Fruit fly (Drosophila melanogaster) Kc167 (cell line): ENCODE measurements around the gene CG7115.

Experiments used
- Myc ChIP-seq: fragments of >200 bp; optimal IDR thresholded peaks from 2 replicates; lab custom pipeline; 2017; ENCODE audit warnings: missing external identifiers
- Sin3A ChIP-seq: fragments of >200 bp; optimal IDR thresholded peaks from 2 replicates; lab custom pipeline; 2018; ENCODE audit warnings: missing external identifiers
- h ChIP-seq: fragments of >200 bp; optimal IDR thresholded peaks from 3 replicates; lab custom pipeline; 2018; ENCODE audit warnings: missing external identifiers
- insv ChIP-seq: fragments of >200 bp; optimal IDR thresholded peaks from 3 replicates; lab custom pipeline; 2018; ENCODE audit warnings: missing external identifiers
- psq ChIP-seq: fragments of >200 bp; optimal IDR thresholded peaks from 2 replicates; lab custom pipeline; 2017; ENCODE audit warnings: missing external identifiers

DNA sequence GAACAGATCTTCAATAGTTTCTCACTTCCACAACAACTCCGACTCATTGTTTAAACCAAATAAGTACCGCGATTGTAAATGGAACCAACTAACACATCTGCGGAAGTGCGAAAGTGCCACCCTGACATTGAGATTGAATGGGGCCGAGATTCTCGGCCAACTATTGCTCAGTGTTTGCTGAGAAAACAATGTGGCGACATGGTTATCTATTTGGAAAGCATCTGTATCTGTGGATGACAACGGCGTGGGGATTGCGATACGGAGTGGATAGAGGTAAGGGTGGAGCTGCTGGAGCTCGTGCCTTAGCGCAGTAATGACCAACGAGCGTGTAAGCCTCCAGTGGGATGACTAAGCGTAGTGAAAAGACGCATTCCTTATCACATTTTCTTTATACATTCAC lies 45.7 kb upstream of the CG7115 start:
- TF ChIP-seq h (lab: Kevin White, UChicago) (no peak), psq (lab: Kevin White, UChicago) (no peak), Sin3A (lab: Kevin White, UChicago) (no peak), Myc (no peak), insv (no peak)
